Fruit fly (Drosophila melanogaster): ENCODE measurements around the gene CG44098.

The CG44098 gene

dm6 chr3R:4804126-4804649, 31.2 kb upstream of the CG44098 start (continued):
- TF ChIP-seq jumu (GFP tag; optimal IDR thresholded peaks at IDR 0.05) (no peak), trh (GFP tag; optimal IDR thresholded peaks at IDR 0.05) (no peak), CG10267 (tag; optimal IDR thresholded peaks at IDR 0.05) (no peak), H2.0 (GFP tag; IDR thresholded peaks at IDR 0.05) (peak; percentile 27; the same call in 1 of the 2 replicates), gsb-n (tag; optimal IDR thresholded peaks at IDR 0.05) (no peak), Mad (GFP tag; optimal IDR thresholded peaks at IDR 0.05) (no peak), cg (GFP tag; optimal IDR thresholded peaks at IDR 0.05) (peak; percentile 86), HLHmδ (GFP tag; optimal IDR thresholded peaks at IDR 0.05) (no peak), CG10274 (GFP tag; optimal IDR thresholded peaks at IDR 0.05) (no peak), GATAe (GFP tag; conservative IDR thresholded peaks at IDR 0.05) (peak; percentile 47), CG6813 (GFP tag; optimal IDR thresholded peaks at IDR 0.05) (no peak), twi (tag; optimal IDR thresholded peaks at IDR 0.05) (peak; percentile 85), CG15269 (tag; optimal IDR thresholded peaks at IDR 0.05) (peak; percentile 30), Jarid2 (GFP tag; optimal IDR thresholded peaks at IDR 0.05) (no peak), nerfin-2 (GFP tag; IDR thresholded peaks at IDR 0.05; ENCODE audit: partially characterized antibody) (peak; percentile 38; the same call in 1 of the 2 replicates), ewg (GFP tag; optimal IDR thresholded peaks at IDR 0.05) (no peak), CG11456 (GFP tag; IDR thresholded peaks at IDR 0.05) (no peak), TFAM (GFP tag; optimal IDR thresholded peaks at IDR 0.05) (no peak), pfk (GFP tag; optimal IDR thresholded peaks at IDR 0.05) (no peak), salm (tag; optimal IDR thresholded peaks at IDR 0.05) (no peak), CG7745 (tag; optimal IDR thresholded peaks at IDR 0.05) (no peak), sens-2 (GFP tag; IDR thresholded peaks at IDR 0.05) (no peak), Hr39 (optimal IDR thresholded peaks at IDR 0.05) (no peak), CG3726 (GFP tag; IDR thresholded peaks at IDR 0.05) (no peak), jigr1 (GFP tag; IDR thresholded peaks at IDR 0.05) (no peak), MESR4 (GFP tag; optimal IDR thresholded peaks at IDR 0.05) (no peak), CG15073 (GFP tag; optimal IDR thresholded peaks at IDR 0.05) (no peak), Lim3 (GFP tag; IDR thresholded peaks at IDR 0.05) (no peak), H15 (GFP tag; IDR thresholded peaks at IDR 0.05) (no peak), CG32772 (GFP tag; IDR thresholded peaks at IDR 0.05) (0 out of 2 replicates have a peak, but pooled peaks have one; percentile 4), CG9932 (GFP tag; IDR thresholded peaks at IDR 0.05) (no peak), Sox102F (GFP tag; optimal IDR thresholded peaks at IDR 0.05) (no peak), CG13424 (tag; optimal IDR thresholded peaks at IDR 0.05) (peak; percentile 20), E2f2 (GFP tag; IDR thresholded peaks at IDR 0.05) (no peak), CG8388 (GFP tag; optimal IDR thresholded peaks at IDR 0.05) (peak; percentile 27), CG1529 (GFP tag; optimal IDR thresholded peaks at IDR 0.05) (no peak), HHEX (GFP tag; optimal IDR thresholded peaks at IDR 0.05) (no peak), sna (GFP tag; IDR thresholded peaks at IDR 0.05; ENCODE audit: partially characterized antibody) (no peak; the same call in 1 of the 2 replicates), CG9817 (tag; optimal IDR thresholded peaks at IDR 0.05) (peak; percentile 39), Atf3 (GFP tag; optimal IDR thresholded peaks at IDR 0.05) (no peak), pan (optimal IDR thresholded peaks at IDR 0.05) (no peak), pan (GFP tag; optimal IDR thresholded peaks at IDR 0.05 in 1 of 2, IDR thresholded peaks at IDR 0.05 in 1 of 2) (no peak), hth (optimal IDR thresholded peaks at IDR 0.05) (no peak), Fer3 (tag; optimal IDR thresholded peaks at IDR 0.05) (no peak), eve (GFP tag; optimal IDR thresholded peaks at IDR 0.05) (no peak), BtbVII (GFP tag; optimal IDR thresholded peaks at IDR 0.05) (no peak)
